Fruit fly (Drosophila melanogaster): ENCODE measurements around the gene Naa20B.

- TF ChIP-seq Dad (GFP tag; optimal IDR thresholded peaks at IDR 0.05) (no peak), chn (GFP tag; optimal IDR thresholded peaks at IDR 0.05) (no peak), Fer2 (tag; optimal IDR thresholded peaks at IDR 0.05) (no peak), nerfin-1 (tag; optimal IDR thresholded peaks at IDR 0.05) (no peak), ind (GFP tag; optimal IDR thresholded peaks at IDR 0.05) (no peak), ranshi (GFP tag; IDR thresholded peaks at IDR 0.05) (no peak), CG2120 (GFP tag; optimal IDR thresholded peaks at IDR 0.05) (no peak)
These were observed 25.5 kb upstream of the Naa20B start, which contains the start of gene Prosalpha6T for dm6 chr2L:13231739-13232138.

Data from whole organism, embryonic.